Worm (Caenorhabditis elegans) whole organism, mixed stage, embryonic: ENCODE data around the gene C28G1.10.

Source experiments
- ceh-83 ChIP-seq: fragments of 200-800 bp; sonication (Bioruptor generic); optimal IDR thresholded peaks from 2 replicates; lab custom pipeline; 2018; ENCODE audit warnings: mild to moderate bottlenecking, missing genetic modification characterization, missing compliant biosample characterization
- ham-2 ChIP-seq: fragments of 200-800 bp; sonication (Bioruptor generic); optimal IDR thresholded peaks from 2 replicates; lab custom pipeline; 2018; ENCODE audit warnings: mild to moderate bottlenecking, missing genetic modification characterization, missing compliant biosample characterization
- lsy-2 ChIP-seq: fragments of 150-350 bp; optimal IDR thresholded peaks from 2 replicates; lab custom pipeline; 2014; ENCODE audit warnings: missing biosample characterization, missing genetic modification characterization
- nhr-12 ChIP-seq: fragments of 150-350 bp; optimal IDR thresholded peaks from 2 replicates; lab custom pipeline; 2014; ENCODE audit warnings: missing biosample characterization, missing genetic modification characterization
- nhr-76 ChIP-seq: sonication (generic microtip); optimal IDR thresholded peaks from 2 replicates; lab custom pipeline; 2017; ENCODE audit warnings: missing biosample characterization, missing genetic modification characterization
- snpc-4 ChIP-seq: fragments of 150-350 bp; optimal IDR thresholded peaks from 2 replicates; lab custom pipeline; 2014; ENCODE audit warnings: missing biosample characterization, missing genetic modification characterization
- unc-39 ChIP-seq: fragments of 150-350 bp; optimal IDR thresholded peaks from 2 replicates; lab custom pipeline; 2014; ENCODE audit warnings: missing biosample characterization, missing genetic modification characterization
- ztf-11 ChIP-seq: fragments of 150-350 bp; optimal IDR thresholded peaks from 2 replicates; lab custom pipeline; 2014; ENCODE audit warnings: missing biosample characterization, missing genetic modification characterization

ce11 chrX:8806070-8806799, 40.7 kb upstream of the C28G1.10 start, which contains the start of gene R04E5.8:
- TF ChIP-seq nhr-12 (no peak), lsy-2 (tag; lab: Kevin White, UChicago) (no peak), nhr-76 (tag; lab: Kevin White, UChicago) (no peak), unc-39 (tag; lab: Kevin White, UChicago) (no peak), ham-2 (GFP tag; lab: Kevin White, UChicago) (no peak), snpc-4 (no peak), ceh-83 (GFP tag; lab: Kevin White, UChicago) (no peak), ztf-11 (tag; lab: Kevin White, UChicago) (no peak)
